Worm (Caenorhabditis elegans) whole organism, mixed stage, embryonic: ENCODE measurements around the gene msp-40.

Experiments used
- bed-3 ChIP-seq: fragments of 200-800 bp; sonication (Bioruptor generic); optimal IDR thresholded peaks from 3 replicates; lab custom pipeline; 2018; ENCODE audit warnings: mild to moderate bottlenecking, missing genetic modification characterization, moderate library complexity, missing compliant biosample characterization
- blmp-1 ChIP-seq: fragments of 150-350 bp; optimal IDR thresholded peaks from 2 replicates; lab custom pipeline; 2014; ENCODE audit warnings: missing biosample characterization, missing genetic modification characterization
- ceh-39 ChIP-seq: fragments of 150-350 bp; optimal IDR thresholded peaks from 2 replicates; lab custom pipeline; 2014; ENCODE audit warnings: missing biosample characterization, missing genetic modification characterization
- ceh-43 ChIP-seq: fragments of 200-800 bp; sonication (Bioruptor generic); optimal IDR thresholded peaks from 2 replicates; lab custom pipeline; 2018; ENCODE audit warnings: mild to moderate bottlenecking, missing genetic modification characterization, moderate library complexity, missing compliant biosample characterization
- ceh-83 ChIP-seq: fragments of 200-800 bp; sonication (Bioruptor generic); optimal IDR thresholded peaks from 2 replicates; lab custom pipeline; 2018; ENCODE audit warnings: mild to moderate bottlenecking, missing genetic modification characterization, missing compliant biosample characterization
- ces-1 ChIP-seq: fragments of 150-350 bp; optimal IDR thresholded peaks from 2 replicates; lab custom pipeline; 2014; ENCODE audit warnings: missing biosample characterization, missing genetic modification reagents, missing genetic modification characterization
- cnd-1 ChIP-seq: fragments of 200-800 bp; sonication (Bioruptor generic); optimal IDR thresholded peaks from 2 replicates; lab custom pipeline; 2018; ENCODE audit warnings: mild to moderate bottlenecking, missing genetic modification characterization, missing compliant biosample characterization
- elt-1 ChIP-seq: sonication (generic microtip); optimal IDR thresholded peaks from 2 replicates; lab custom pipeline; 2017; ENCODE audit warnings: missing genetic modification characterization, mild to moderate bottlenecking, missing compliant biosample characterization, antibody characterized with exemption, moderate library complexity, borderline replicate concordance; ENCODE audit not compliant: insufficient read depth
- elt-3 ChIP-seq: fragments of 150-350 bp; optimal IDR thresholded peaks from 2 replicates; lab custom pipeline; 2014; ENCODE audit warnings: missing biosample characterization, missing genetic modification characterization
- flh-1 ChIP-seq: fragments of 200-800 bp; sonication (Bioruptor generic); optimal IDR thresholded peaks from 2 replicates; lab custom pipeline; 2018; ENCODE audit warnings: mild to moderate bottlenecking, missing genetic modification characterization, moderate library complexity, missing compliant biosample characterization
- ham-2 ChIP-seq: fragments of 200-800 bp; sonication (Bioruptor generic); optimal IDR thresholded peaks from 2 replicates; lab custom pipeline; 2018; ENCODE audit warnings: mild to moderate bottlenecking, missing genetic modification characterization, missing compliant biosample characterization
- hlh-1 ChIP-seq: fragments of 150-350 bp; optimal IDR thresholded peaks from 2 replicates; lab custom pipeline; 2014; ENCODE audit warnings: missing biosample characterization, missing genetic modification reagents, missing genetic modification characterization
- lin-13 ChIP-seq: fragments of 150-350 bp; optimal IDR thresholded peaks from 2 replicates; lab custom pipeline; 2014; ENCODE audit warnings: missing biosample characterization, missing genetic modification characterization
- lin-32 ChIP-seq: fragments of 200-800 bp; sonication (Bioruptor generic); optimal IDR thresholded peaks from 2 replicates; lab custom pipeline; 2018; ENCODE audit warnings: mild to moderate bottlenecking, missing genetic modification characterization, missing compliant biosample characterization
- lsy-2 ChIP-seq: fragments of 150-350 bp; optimal IDR thresholded peaks from 2 replicates; lab custom pipeline; 2014; ENCODE audit warnings: missing biosample characterization, missing genetic modification characterization
- mab-5 ChIP-seq: fragments of 150-350 bp; optimal IDR thresholded peaks from 2 replicates; lab custom pipeline; 2014; ENCODE audit warnings: missing biosample characterization, missing genetic modification characterization
- mep-1 ChIP-seq: fragments of 150-350 bp; optimal IDR thresholded peaks from 2 replicates; lab custom pipeline; 2017; ENCODE audit warnings: missing biosample characterization, missing genetic modification reagents, missing genetic modification characterization, inconsistent platforms
- nhr-12 ChIP-seq: fragments of 150-350 bp; optimal IDR thresholded peaks from 2 replicates; lab custom pipeline; 2014; ENCODE audit warnings: missing biosample characterization, missing genetic modification characterization
- nhr-2 ChIP-seq: fragments of 150-350 bp; optimal IDR thresholded peaks from 2 replicates; lab custom pipeline; 2014; ENCODE audit warnings: missing biosample characterization, missing genetic modification characterization
- nhr-237 ChIP-seq: fragments of 150-350 bp; optimal IDR thresholded peaks from 2 replicates; lab custom pipeline; 2014; ENCODE audit warnings: missing biosample characterization, missing genetic modification characterization
- nhr-28 ChIP-seq: fragments of 150-350 bp; optimal IDR thresholded peaks from 2 replicates; lab custom pipeline; 2014; ENCODE audit warnings: missing biosample characterization, missing genetic modification characterization
- pha-4 ChIP-seq: fragments of 150-350 bp; optimal IDR thresholded peaks from 2 replicates; lab custom pipeline; 2018; ENCODE audit warnings: missing biosample characterization, missing genetic modification reagents, missing genetic modification characterization
- snpc-4 ChIP-seq: fragments of 150-350 bp; optimal IDR thresholded peaks from 2 replicates; lab custom pipeline; 2014; ENCODE audit warnings: missing biosample characterization, missing genetic modification characterization
- tbx-8 ChIP-seq: fragments of 200-800 bp; sonication (Bioruptor generic); optimal IDR thresholded peaks from 2 replicates; lab custom pipeline; 2018; ENCODE audit warnings: mild to moderate bottlenecking, missing genetic modification characterization, moderate library complexity, missing compliant biosample characterization
- unc-120 ChIP-seq: sonication (generic microtip); optimal IDR thresholded peaks from 2 replicates; lab custom pipeline; 2017; ENCODE audit warnings: missing genetic modification characterization, missing compliant biosample characterization; ENCODE audit not compliant: poor library complexity, severe bottlenecking
- unc-39 ChIP-seq: fragments of 150-350 bp; optimal IDR thresholded peaks from 2 replicates; lab custom pipeline; 2014; ENCODE audit warnings: missing biosample characterization, missing genetic modification characterization
- unc-62 ChIP-seq: fragments of 150-350 bp; optimal IDR thresholded peaks from 2 replicates; lab custom pipeline; 2014; ENCODE audit warnings: missing biosample characterization, missing genetic modification reagents, missing genetic modification characterization
- zip-8 ChIP-seq: fragments of 150-350 bp; optimal IDR thresholded peaks from 2 replicates; lab custom pipeline; 2014; ENCODE audit warnings: missing biosample characterization, missing genetic modification characterization
- ztf-11 ChIP-seq: fragments of 150-350 bp; optimal IDR thresholded peaks from 2 replicates; lab custom pipeline; 2014; ENCODE audit warnings: missing biosample characterization, missing genetic modification characterization

The msp-40 gene

DNA sequence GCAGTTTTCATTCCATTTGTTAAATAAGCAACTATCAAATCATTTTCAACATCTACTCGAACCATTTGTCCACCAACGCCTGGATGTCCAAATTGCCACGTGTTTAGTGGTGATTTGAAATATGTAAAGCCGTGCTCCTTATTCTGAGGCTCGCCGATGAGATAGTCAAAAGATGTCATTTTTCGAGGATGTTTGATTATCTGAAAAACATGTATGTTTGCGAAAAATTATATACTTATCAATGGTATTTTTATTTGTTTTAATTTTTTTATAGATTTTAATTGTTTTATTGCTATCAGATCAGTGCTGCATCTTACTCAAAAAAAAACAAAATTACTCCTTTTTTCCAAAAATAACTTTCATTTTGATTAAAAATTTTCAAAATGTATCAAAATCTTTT, 6.4 kb upstream of the msp-40 start:
- TF ChIP-seq ces-1 (GFP tag; lab: Kevin White, UChicago) (no peak), elt-3 (no peak), mab-5 (tag; lab: Kevin White, UChicago) (no peak)

DNA sequence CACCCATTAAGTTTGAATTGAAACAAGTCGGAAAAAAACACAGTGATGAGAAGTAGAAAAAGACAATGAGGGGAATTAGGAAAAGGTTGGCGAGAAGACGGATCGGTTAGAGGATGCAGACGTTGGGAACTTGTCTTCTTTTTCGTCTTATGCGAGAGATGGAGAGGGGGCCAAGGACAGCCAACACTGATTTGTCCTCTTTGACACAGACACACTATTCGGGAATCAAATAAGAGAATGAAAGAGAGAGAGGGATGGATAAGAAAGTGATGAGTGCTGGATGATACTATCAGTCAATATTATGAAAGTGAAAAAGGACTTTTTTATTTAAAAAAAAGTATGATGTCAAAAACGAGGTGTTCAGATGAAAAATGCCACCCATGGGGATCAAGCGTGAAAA, 3.5 kb upstream of the msp-40 start, which contains the start of gene lact-5:
Gene lact-5 (minus strand): TSS at position 1 of the 400 bp plus-strand sequence.
- TF ChIP-seq blmp-1 (tag; lab: Kevin White, UChicago), result peak; percentile 69
- no peak for TF ChIP-seq lin-32
- TF ChIP-seq ceh-83 (GFP tag; lab: Kevin White, UChicago), result no peak

DNA sequence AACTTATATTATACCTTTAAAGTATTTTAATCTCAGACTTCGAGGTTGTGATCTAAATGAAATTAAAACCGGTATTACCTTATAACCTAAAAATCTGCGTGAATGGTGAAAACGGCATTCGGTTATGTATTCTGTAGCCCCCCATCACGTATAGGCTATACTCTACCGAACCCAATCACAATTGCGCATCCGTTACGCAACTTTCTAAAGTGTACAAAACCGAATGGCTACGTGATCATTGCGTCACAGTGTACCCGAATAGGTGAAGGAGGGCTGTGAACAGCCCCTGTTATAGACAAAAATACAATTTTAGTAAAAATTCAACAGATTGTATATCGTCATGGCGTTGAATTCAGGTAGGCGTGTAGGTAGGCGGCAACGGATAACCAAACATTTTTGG, 2.6 kb upstream of the msp-40 start:
- peak; percentile 96 for TF ChIP-seq zip-8 (tag; lab: Kevin White, UChicago)
- TF ChIP-seq ceh-43 (GFP tag; lab: Kevin White, UChicago), result no peak
- TF ChIP-seq nhr-2 (tag; lab: Kevin White, UChicago), result peak; percentile 70
- TF ChIP-seq, all 35 proteins: peak for 2

DNA sequence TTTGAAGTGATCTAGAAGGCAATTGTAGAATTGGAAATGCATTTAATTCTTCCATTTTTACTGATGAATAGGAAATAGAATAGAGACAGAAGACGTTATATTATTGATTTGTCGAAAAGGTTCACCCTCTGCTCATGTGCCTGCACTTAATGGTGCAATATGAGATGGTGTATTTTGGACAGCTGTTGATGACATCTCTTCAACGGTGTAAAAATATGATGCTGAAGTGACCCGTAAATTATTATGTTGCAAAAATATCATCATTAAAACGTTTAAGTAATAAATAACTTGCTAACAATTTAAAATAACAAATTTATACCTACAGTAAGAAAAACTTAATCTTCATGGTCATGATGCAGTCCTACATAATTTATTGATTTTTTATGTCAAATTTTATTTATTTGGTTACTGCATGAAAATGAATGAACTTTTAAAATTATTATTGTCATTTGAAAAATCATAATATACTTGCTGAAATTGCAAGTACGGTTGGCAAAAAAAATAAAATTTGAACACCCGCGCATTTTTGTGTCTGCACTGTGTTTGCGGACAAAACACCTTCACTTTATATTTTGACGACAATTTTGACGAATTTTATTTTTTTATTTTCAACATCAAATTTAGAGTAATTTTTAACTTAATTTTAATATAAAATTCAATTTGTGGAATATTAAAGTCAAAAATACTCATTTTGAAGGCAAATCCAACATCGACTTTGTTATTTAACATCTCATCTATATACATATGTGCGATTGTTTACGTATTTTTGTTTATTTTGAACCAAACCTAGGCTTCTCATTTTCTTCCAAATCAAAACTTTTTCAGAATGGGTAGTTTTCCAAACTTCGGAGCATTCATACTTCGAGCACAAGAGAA, 2.8 kb downstream of the msp-40 start, which contains the start of the genes fbxb-88 and tbck-1:
Gene fbxb-88 (minus strand): TSS at position 151 of the 876 bp plus-strand sequence.
Gene tbck-1 (plus strand): TSS at position 826 of the 876 bp plus-strand sequence.
- TF ChIP-seq nhr-2 (tag; lab: Kevin White, UChicago) (peak; percentile 43), zip-8 (tag; lab: Kevin White, UChicago) (no peak), ztf-11 (tag; lab: Kevin White, UChicago) (no peak), mep-1 (tag; lab: Kevin White, UChicago) (peak; percentile 30), tbx-8 (GFP tag; lab: Kevin White, UChicago) (no peak), unc-62 (GFP tag; lab: Kevin White, UChicago) (peak; percentile 59), ces-1 (GFP tag; lab: Kevin White, UChicago) (no peak), hlh-1 (tag; lab: Kevin White, UChicago) (peak; percentile 88), cnd-1 (peak; percentile 52), ceh-39 (no peak), ceh-83 (GFP tag; lab: Kevin White, UChicago) (no peak), lsy-2 (tag; lab: Kevin White, UChicago) (peak; percentile 47), ham-2 (GFP tag; lab: Kevin White, UChicago) (no peak)
- TF ChIP-seq, all 35 proteins: peak for 6

DNA sequence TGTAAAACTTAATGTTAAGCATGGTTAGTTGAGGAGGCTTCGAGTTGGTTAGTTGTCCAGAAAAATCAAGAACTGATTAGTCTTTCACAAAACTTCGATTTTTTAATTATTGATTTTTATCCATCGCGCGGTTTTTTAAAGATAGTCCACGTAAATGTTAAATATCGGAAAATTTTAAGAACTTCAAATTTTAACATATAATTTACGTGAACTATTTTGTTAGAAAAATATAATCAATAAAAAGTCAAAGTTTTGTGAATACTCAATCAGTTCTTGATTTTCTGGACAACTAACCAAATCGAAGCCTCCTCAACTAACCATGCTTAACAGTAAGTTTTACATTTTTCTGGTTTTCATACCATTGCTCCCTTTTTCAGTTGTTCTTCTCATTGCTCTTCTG, 9.5 kb downstream of the msp-40 start, which contains the start of the genes C33F10.11 and C33F10.1:
Gene C33F10.11 (minus strand): TSS at position 101 of the 400 bp plus-strand sequence.
Gene C33F10.1 (plus strand): TSS at position 263 of the 400 bp plus-strand sequence.
- TF ChIP-seq hlh-1 (tag; lab: Kevin White, UChicago), result no peak
- no peak for TF ChIP-seq tbx-8 (GFP tag; lab: Kevin White, UChicago)
- TF ChIP-seq unc-62 (GFP tag; lab: Kevin White, UChicago), result no peak
- no peak for TF ChIP-seq unc-120 (tag; lab: Kevin White, UChicago)
- no peak for TF ChIP-seq ceh-39
- no peak for TF ChIP-seq elt-3
- no peak for TF ChIP-seq mab-5 (tag; lab: Kevin White, UChicago)
- no peak for TF ChIP-seq unc-39 (tag; lab: Kevin White, UChicago)
- TF ChIP-seq nhr-12 (tag; lab: Kevin White, UChicago), result no peak
- no peak for TF ChIP-seq bed-3 (GFP tag; lab: Kevin White, UChicago)
- TF ChIP-seq lin-13 (tag; lab: Kevin White, UChicago), result no peak
- no peak for TF ChIP-seq nhr-28 (tag; lab: Kevin White, UChicago)
- no peak for TF ChIP-seq ham-2 (GFP tag; lab: Kevin White, UChicago)

DNA sequence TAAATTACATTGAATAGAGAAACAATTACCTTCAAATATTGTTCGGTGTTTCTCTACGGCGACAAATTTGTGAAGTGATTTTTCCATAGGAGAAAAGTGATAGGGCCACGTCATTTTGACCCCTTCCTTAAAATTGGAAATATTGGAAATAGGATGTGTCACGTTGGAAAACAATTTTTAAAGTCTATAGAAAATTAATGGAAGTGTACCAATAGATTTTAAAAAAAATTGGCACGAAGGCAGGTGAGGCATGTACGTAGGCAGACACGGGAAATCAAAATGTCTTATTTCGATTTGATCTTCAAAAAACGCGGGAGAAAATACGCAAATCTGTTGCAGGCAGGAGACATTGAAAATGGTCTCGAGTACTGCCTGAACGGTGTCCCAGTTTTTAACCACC, 12.4 kb downstream of the msp-40 start, which contains the start of gene C33F10.12:
Gene C33F10.12 (minus strand): TSS at position 101 of the 400 bp plus-strand sequence.
- TF ChIP-seq blmp-1 (tag; lab: Kevin White, UChicago) (no peak), unc-62 (GFP tag; lab: Kevin White, UChicago) (no peak), pha-4 (tag; lab: Kevin White, UChicago) (no peak), ceh-83 (GFP tag; lab: Kevin White, UChicago) (no peak), lin-13 (tag; lab: Kevin White, UChicago) (no peak), hlh-1 (tag; lab: Kevin White, UChicago) (no peak), cnd-1 (no peak), snpc-4 (no peak), ztf-11 (tag; lab: Kevin White, UChicago) (no peak), mep-1 (tag; lab: Kevin White, UChicago) (no peak), bed-3 (GFP tag; lab: Kevin White, UChicago) (no peak), elt-1 (tag; lab: Kevin White, UChicago) (no peak), ceh-43 (GFP tag; lab: Kevin White, UChicago) (no peak), nhr-2 (tag; lab: Kevin White, UChicago) (no peak), tbx-8 (GFP tag; lab: Kevin White, UChicago) (no peak), flh-1 (GFP tag; lab: Kevin White, UChicago) (no peak), mab-5 (tag; lab: Kevin White, UChicago) (no peak), lsy-2 (tag; lab: Kevin White, UChicago) (no peak), nhr-237 (tag; lab: Kevin White, UChicago) (no peak)
